Worm (Caenorhabditis elegans) whole organism, L1 larva: ENCODE data around the gene F59D12.5.

Experiments used
- Y116A8C.19 ChIP-seq: sonication (generic microtip); optimal IDR thresholded peaks from 2 replicates; lab custom pipeline; 2016; ENCODE audit warnings: missing compliant biosample characterization, missing genetic modification characterization, borderline replicate concordance
- ceh-88 ChIP-seq: fragments of 200-800 bp; sonication (Bioruptor generic); IDR thresholded peaks from 2 replicates; pipeline ENCODE4 v1.3.6; 2022; ENCODE audit warnings: missing genetic modification characterization, missing compliant biosample characterization
- dpl-1 ChIP-seq, 3 experiments: fragments of 150-350 bp in 2 of 3; sonication (generic microtip) in 1 of 3; optimal IDR thresholded peaks; 2 replicates each; lab custom pipeline; 2014 to 2017; ENCODE audit warnings: missing biosample characterization in 3 of 3, missing genetic modification characterization in 3 of 3, missing genetic modification reagents in 3 of 3
- fkh-10 ChIP-seq: sonication (generic microtip); optimal IDR thresholded peaks from 2 replicates; lab custom pipeline; 2017; ENCODE audit warnings: missing biosample characterization, missing genetic modification reagents, missing genetic modification characterization
- mef-2 ChIP-seq: fragments of 150-350 bp; optimal IDR thresholded peaks from 2 replicates; lab custom pipeline; 2014; ENCODE audit warnings: missing biosample characterization, missing genetic modification characterization
- nhr-12 ChIP-seq: sonication (generic microtip); optimal IDR thresholded peaks from 2 replicates; lab custom pipeline; 2017; ENCODE audit warnings: missing biosample characterization, missing genetic modification characterization
- nhr-19 ChIP-seq: fragments of 200-800 bp; sonication (Bioruptor generic); conservative IDR thresholded peaks from 2 replicates; pipeline ENCODE4 v1.3.6; 2022; ENCODE audit warnings: missing genetic modification characterization, missing compliant biosample characterization
- nhr-237 ChIP-seq: fragments of 150-350 bp; optimal IDR thresholded peaks from 2 replicates; lab custom pipeline; 2014; ENCODE audit warnings: missing biosample characterization, missing genetic modification characterization
- nhr-90 ChIP-seq: sonication (generic microtip); optimal IDR thresholded peaks from 2 replicates; lab custom pipeline; 2016; ENCODE audit warnings: mild to moderate bottlenecking, missing genetic modification characterization, missing compliant biosample characterization; ENCODE audit not compliant: poor library complexity
- snpc-4 ChIP-seq: fragments of 150-350 bp; optimal IDR thresholded peaks from 2 replicates; lab custom pipeline; 2014; ENCODE audit warnings: missing biosample characterization, missing genetic modification characterization

ce11 chrX:15640603-15641002, 6.6 kb downstream of the F59D12.5 start, which contains the start of gene K09E9.7:
- no peak for TF ChIP-seq nhr-12
- no peak for TF ChIP-seq snpc-4 (tag; lab: Kevin White, UChicago)
- no peak for TF ChIP-seq dpl-1 (GFP tag; optimal IDR thresholded peaks at IDR 0.05; lab: Kevin White, UChicago)
- no peak for TF ChIP-seq Y116A8C.19 (tag; lab: Kevin White, UChicago)
- TF ChIP-seq mef-2, result no peak
- no peak for TF ChIP-seq nhr-237 (tag; lab: Kevin White, UChicago)
- TF ChIP-seq nhr-90 (tag; lab: Kevin White, UChicago), result no peak
- TF ChIP-seq nhr-19, result no peak
- TF ChIP-seq ceh-88 (GFP tag; lab: Robert Waterston, UW), result no peak
- no peak for TF ChIP-seq fkh-10 (GFP tag; lab: Kevin White, UChicago)
